Worm (Caenorhabditis elegans): ENCODE data around the gene col-139.

DNA sequence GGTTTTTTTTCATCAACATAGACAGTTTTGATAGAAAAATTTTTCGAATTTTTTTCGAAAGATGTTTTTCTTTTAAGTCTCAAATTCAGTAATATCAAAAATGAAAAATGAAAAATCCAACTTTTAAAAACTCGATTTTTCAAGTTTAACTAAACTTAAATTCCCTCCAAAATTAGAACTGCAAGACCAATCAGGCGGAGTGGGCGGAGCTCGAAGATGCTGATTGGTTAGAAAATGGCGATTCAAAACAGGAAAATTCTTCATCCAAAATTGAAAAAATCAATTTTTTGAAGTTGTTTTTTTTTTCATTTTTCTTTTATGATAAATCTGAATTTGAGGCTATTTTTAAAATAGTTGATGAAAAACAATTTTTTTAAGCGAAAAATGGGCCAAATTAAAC is 29.1 kb downstream of the col-139 start:
- TF ChIP-seq nhr-6 (tag; optimal IDR thresholded peaks at IDR 0.05) (no peak), cey-2 (tag; optimal IDR thresholded peaks at IDR 0.05; ENCODE audit: borderline replicate concordance, insufficient read depth) (no peak), nhr-237 (tag; optimal IDR thresholded peaks at IDR 0.05) (no peak), skn-1 (tag; optimal IDR thresholded peaks at IDR 0.05) (no peak), lin-1 (GFP tag; IDR thresholded peaks at IDR 0.05) (no peak), aly-2 (tag; optimal IDR thresholded peaks at IDR 0.05) (no peak), ceh-32 (tag; optimal IDR thresholded peaks at IDR 0.05; ENCODE audit: poor library complexity) (no peak), ztf-11 (tag; optimal IDR thresholded peaks at IDR 0.05) (no peak), nhr-28 (tag; optimal IDR thresholded peaks at IDR 0.05) (no peak), mes-2 (tag; optimal IDR thresholded peaks at IDR 0.05; ENCODE audit: poor library complexity, severe bottlenecking) (no peak), spr-1 (tag; optimal IDR thresholded peaks at IDR 0.05) (no peak), zag-1 (tag; optimal IDR thresholded peaks at IDR 0.05) (no peak), hlh-30 (tag; optimal IDR thresholded peaks at IDR 0.05; ENCODE audit: insufficient read depth) (no peak), pha-4 (GFP tag; IDR thresholded peaks at IDR 0.05) (no peak), pha-4 (tag; optimal IDR thresholded peaks at IDR 0.05) (no peak)

All from whole organism, L4 larva.